Worm (Caenorhabditis elegans) whole organism, young adult: ENCODE measurements around the gene lex-1.

Source experiments
- B0261.1 ChIP-seq: sonication (generic microtip); optimal IDR thresholded peaks from 2 replicates; lab custom pipeline; 2016; ENCODE audit warnings: mild to moderate bottlenecking, missing genetic modification characterization, moderate library complexity, missing compliant biosample characterization
- F23B12.7 ChIP-seq: sonication (generic microtip); optimal IDR thresholded peaks from 2 replicates; lab custom pipeline; 2017; ENCODE audit warnings: missing genetic modification characterization, mild to moderate bottlenecking, missing compliant biosample characterization, antibody characterized with exemption, moderate library complexity; ENCODE audit not compliant: insufficient read depth
- F39B2.1 ChIP-seq: fragments of 200-800 bp; sonication (Bioruptor generic); IDR thresholded peaks from 2 replicates; pipeline ENCODE4 v1.3.6; 2022; ENCODE audit warnings: missing genetic modification reagents, missing genetic modification characterization, missing compliant biosample characterization
- F57A8.1 ChIP-seq: fragments of 200-800 bp; sonication (Bioruptor generic); optimal IDR thresholded peaks from 2 replicates; lab custom pipeline; 2018; ENCODE audit warnings: mild to moderate bottlenecking, missing genetic modification characterization, moderate library complexity, missing compliant biosample characterization
- T26A5.8 ChIP-seq: sonication (generic microtip); optimal IDR thresholded peaks from 2 replicates; lab custom pipeline; 2016; ENCODE audit warnings: missing genetic modification characterization, missing compliant biosample characterization
- Y53G8AR.9 ChIP-seq: fragments of 200-800 bp; sonication (Bioruptor generic); conservative IDR thresholded peaks from 2 replicates; pipeline ENCODE4 v1.3.6; 2022; ENCODE audit warnings: missing genetic modification reagents, missing genetic modification characterization, missing compliant biosample characterization
- ZK185.1 ChIP-seq: sonication (generic microtip); optimal IDR thresholded peaks from 2 replicates; lab custom pipeline; 2016; ENCODE audit warnings: mild to moderate bottlenecking, missing genetic modification characterization, missing compliant biosample characterization; ENCODE audit not compliant: poor library complexity, severe bottlenecking
- ama-1 ChIP-seq, 3 experiments: fragments of 150-350 bp in 1 of 3; sonication (generic microtip) in 2 of 3; optimal IDR thresholded peaks; 2 replicates each; lab custom pipeline; 2014 to 2018; ENCODE audit warnings: missing biosample characterization in 2 of 3, missing genetic modification characterization in 2 of 3, missing genetic modification reagents in 2 of 3
- attf-6 ChIP-seq: fragments of 200-800 bp; sonication (Bioruptor generic); IDR thresholded peaks from 2 replicates; pipeline ENCODE4 v1.3.6; 2022; ENCODE audit warnings: missing genetic modification reagents, missing genetic modification characterization, missing compliant biosample characterization
- bed-1 ChIP-seq: fragments of 200-800 bp; sonication (Bioruptor generic); IDR thresholded peaks from 2 replicates; pipeline ENCODE4 v1.3.6; 2022; ENCODE audit warnings: missing genetic modification reagents, missing genetic modification characterization, missing compliant biosample characterization
- ccch-3 ChIP-seq: fragments of 200-800 bp; sonication (Bioruptor generic); optimal IDR thresholded peaks from 2 replicates; lab custom pipeline; 2018; ENCODE audit warnings: mild to moderate bottlenecking, missing genetic modification characterization, missing compliant biosample characterization
- cebp-1 ChIP-seq, 2 experiments: fragments of 200-800 bp in 1 of 2; sonication (Bioruptor generic) in 1 of 2; sonication (generic microtip) in 1 of 2; IDR thresholded peaks in 1 of 2; optimal IDR thresholded peaks in 1 of 2; 2 replicates each; pipeline versions ENCODE4 v1.3.6 to Lab custom; 2017 to 2022; ENCODE audit warnings: missing compliant biosample characterization in 2 of 2, missing genetic modification characterization in 2 of 2, mild to moderate bottlenecking in 1 of 2, missing genetic modification reagents in 1 of 2, moderate library complexity in 1 of 2
- cebp-2 ChIP-seq: fragments of 200-800 bp; sonication (Bioruptor generic); IDR thresholded peaks from 2 replicates; pipeline ENCODE4 v1.3.6; 2022; ENCODE audit warnings: missing genetic modification characterization, missing compliant biosample characterization
- ceh-40 ChIP-seq: fragments of 200-800 bp; sonication (Bioruptor generic); IDR thresholded peaks from 2 replicates; pipeline ENCODE4 v1.3.6; 2022; ENCODE audit warnings: missing genetic modification characterization, missing compliant biosample characterization
- ceh-58 ChIP-seq: fragments of 200-800 bp; sonication (Bioruptor generic); IDR thresholded peaks from 2 replicates; pipeline ENCODE4 v1.3.6; 2022; ENCODE audit warnings: missing genetic modification characterization, missing compliant biosample characterization
- ceh-91 ChIP-seq: fragments of 200-800 bp; sonication (Bioruptor generic); IDR thresholded peaks from 2 replicates; pipeline ENCODE4 v1.3.6; 2022; ENCODE audit warnings: missing genetic modification reagents, missing genetic modification characterization, missing compliant biosample characterization
- dox-1 ChIP-seq: fragments of 200-800 bp; sonication (Bioruptor generic); IDR thresholded peaks from 2 replicates; pipeline ENCODE4 v1.3.6; 2022; ENCODE audit warnings: missing genetic modification reagents, missing genetic modification characterization, missing compliant biosample characterization
- efl-1 ChIP-seq: fragments of 150-350 bp; optimal IDR thresholded peaks from 2 replicates; lab custom pipeline; 2014; ENCODE audit warnings: missing biosample characterization, missing genetic modification reagents, missing genetic modification characterization
- ekl-4 ChIP-seq: fragments of 200-800 bp; sonication (Bioruptor generic); IDR thresholded peaks from 2 replicates; pipeline ENCODE4 v1.3.6; 2022; ENCODE audit warnings: missing genetic modification reagents, missing genetic modification characterization, missing compliant biosample characterization
- him-1 ChIP-seq: sonication (generic microtip); optimal IDR thresholded peaks from 2 replicates; lab custom pipeline; 2016; ENCODE audit warnings: missing genotype, missing genetic modification reagents, missing genetic modification characterization, missing compliant biosample characterization
- hmg-1.2 ChIP-seq: fragments of 200-800 bp; sonication (Bioruptor generic); IDR thresholded peaks from 2 replicates; pipeline ENCODE4 v1.3.6; 2022; ENCODE audit warnings: missing genetic modification reagents, missing genetic modification characterization, missing compliant biosample characterization
- let-607 ChIP-seq, 2 experiments: fragments of 200-800 bp in 1 of 2; sonication (Bioruptor generic) in 1 of 2; sonication (generic microtip) in 1 of 2; optimal IDR thresholded peaks; 2 replicates each; lab custom pipeline; 2016 to 2018; ENCODE audit warnings: mild to moderate bottlenecking in 2 of 2, missing compliant biosample characterization in 2 of 2, missing genetic modification characterization in 2 of 2, moderate library complexity in 2 of 2, missing genotype in 1 of 2
- lin-40 ChIP-seq: sonication (generic microtip); optimal IDR thresholded peaks from 2 replicates; lab custom pipeline; 2016; ENCODE audit warnings: missing genetic modification characterization, mild to moderate bottlenecking, missing compliant biosample characterization, missing genotype, missing genetic modification reagents
- mcd-1 ChIP-seq: fragments of 200-800 bp; sonication (Bioruptor generic); IDR thresholded peaks from 2 replicates; pipeline ENCODE4 v1.3.6; 2022; ENCODE audit warnings: missing genetic modification reagents, missing genetic modification characterization, missing compliant biosample characterization
- mxl-1 ChIP-seq: sonication (generic microtip); optimal IDR thresholded peaks from 2 replicates; lab custom pipeline; 2016; ENCODE audit warnings: missing genetic modification characterization, missing compliant biosample characterization
- nfya-2 ChIP-seq: fragments of 200-800 bp; sonication (Bioruptor generic); IDR thresholded peaks from 2 replicates; pipeline ENCODE4 v1.3.6; 2022; ENCODE audit warnings: missing genetic modification reagents, missing genetic modification characterization, missing compliant biosample characterization
- rcor-1 ChIP-seq: fragments of 200-800 bp; sonication (Bioruptor generic); IDR thresholded peaks from 2 replicates; pipeline ENCODE4 v1.3.6; 2022; ENCODE audit warnings: missing genetic modification reagents, missing genetic modification characterization, missing compliant biosample characterization
- repo-1 ChIP-seq: sonication (generic microtip); optimal IDR thresholded peaks from 2 replicates; lab custom pipeline; 2017; ENCODE audit warnings: mild to moderate bottlenecking, missing genetic modification characterization, missing compliant biosample characterization
- sdz-38 ChIP-seq: sonication (generic microtip); optimal IDR thresholded peaks from 2 replicates; lab custom pipeline; 2016; ENCODE audit warnings: missing genotype, missing genetic modification characterization, missing compliant biosample characterization
- sea-2 ChIP-seq: fragments of 200-800 bp; sonication (Bioruptor generic); IDR thresholded peaks from 2 replicates; pipeline ENCODE4 v1.3.6; 2022; ENCODE audit warnings: missing genetic modification characterization, missing compliant biosample characterization
- snpc-1.1 ChIP-seq: sonication (generic microtip); optimal IDR thresholded peaks from 2 replicates; lab custom pipeline; 2017; ENCODE audit warnings: missing genetic modification characterization, mild to moderate bottlenecking, missing compliant biosample characterization, antibody characterized with exemption, moderate library complexity, missing genotype, missing genetic modification reagents; ENCODE audit not compliant: insufficient read depth
- tlf-1 ChIP-seq: fragments of 200-800 bp; sonication (Bioruptor generic); optimal IDR thresholded peaks from 2 replicates; lab custom pipeline; 2018; ENCODE audit warnings: mild to moderate bottlenecking, missing genetic modification characterization, missing compliant biosample characterization
- unc-130 ChIP-seq: sonication (generic microtip); optimal IDR thresholded peaks from 2 replicates; lab custom pipeline; 2016; ENCODE audit warnings: missing genetic modification reagents, missing genetic modification characterization, missing compliant biosample characterization
- unc-62 ChIP-seq: fragments of 150-350 bp; optimal IDR thresholded peaks from 2 replicates; lab custom pipeline; 2014; ENCODE audit warnings: missing biosample characterization, missing genetic modification reagents, missing genetic modification characterization
- xnd-1 ChIP-seq: sonication (generic microtip); optimal IDR thresholded peaks from 2 replicates; lab custom pipeline; 2016; ENCODE audit warnings: missing genotype, missing genetic modification reagents, missing genetic modification characterization, missing compliant biosample characterization
- zfh-2 ChIP-seq: fragments of 200-800 bp; sonication (Bioruptor generic); conservative IDR thresholded peaks from 2 replicates; pipeline ENCODE4 v1.3.6; 2022; ENCODE audit warnings: missing genetic modification reagents, missing genetic modification characterization, missing compliant biosample characterization
- ztf-22 ChIP-seq: fragments of 200-800 bp; sonication (Bioruptor generic); optimal IDR thresholded peaks from 2 replicates; lab custom pipeline; 2018; ENCODE audit warnings: mild to moderate bottlenecking, missing genetic modification characterization, moderate library complexity, missing compliant biosample characterization
- ztf-26 ChIP-seq: sonication (generic microtip); optimal IDR thresholded peaks from 2 replicates; lab custom pipeline; 2017; ENCODE audit warnings: missing genetic modification characterization, missing compliant biosample characterization

Gene lex-1

ce11 chrIV:12032383-12032782, 46.9 kb upstream of the lex-1 start (continued):
- TF ChIP-seq ceh-58 (GFP tag; lab: Robert Waterston, UW) (no peak), rcor-1 (GFP tag; lab: Robert Waterston, UW) (no peak), F23B12.7 (tag; lab: Kevin White, UChicago) (no peak), let-607 (tag; optimal IDR thresholded peaks at IDR 0.05; lab: Kevin White, UChicago) (peak; percentile 27 to 87), bed-1 (GFP tag; lab: Robert Waterston, UW) (no peak), F57A8.1 (no peak), F39B2.1 (no peak), mxl-1 (tag; lab: Kevin White, UChicago) (no peak), attf-6 (GFP tag; lab: Robert Waterston, UW) (no peak), Y53G8AR.9 (GFP tag; lab: Robert Waterston, UW) (no peak; the same call in 1 of the 2 replicates), efl-1 (GFP tag; lab: Kevin White, UChicago) (no peak), tlf-1 (GFP tag; lab: Kevin White, UChicago) (peak; percentile 65), ceh-91 (GFP tag; lab: Robert Waterston, UW) (no peak), sea-2 (GFP tag; lab: Robert Waterston, UW) (no peak), ZK185.1 (tag; lab: Kevin White, UChicago) (peak; percentile 63), sdz-38 (no peak)

- TF ChIP-seq him-1 (no peak), cebp-1 (GFP tag; IDR thresholded peaks at IDR 0.05; lab: Robert Waterston, UW) (peak; percentile 87), cebp-1 (tag; optimal IDR thresholded peaks at IDR 0.05; lab: Kevin White, UChicago) (peak; percentile 98), ztf-26 (no peak), dox-1 (GFP tag; lab: Robert Waterston, UW) (0 out of 2 replicates have a peak, but pooled peaks have one; percentile 9), T26A5.8 (tag; lab: Kevin White, UChicago) (no peak), ceh-91 (GFP tag; lab: Robert Waterston, UW) (no peak), ceh-58 (GFP tag; lab: Robert Waterston, UW) (no peak), hmg-1.2 (GFP tag; lab: Robert Waterston, UW) (no peak), ccch-3 (GFP tag; lab: Kevin White, UChicago) (peak; percentile 10), mcd-1 (GFP tag; lab: Robert Waterston, UW) (no peak), ceh-40 (GFP tag; lab: Robert Waterston, UW) (no peak), repo-1 (no peak), lin-40 (tag; lab: Kevin White, UChicago) (no peak), snpc-1.1 (tag; lab: Kevin White, UChicago) (no peak), nfya-2 (GFP tag; lab: Robert Waterston, UW) (no peak)
These were observed 45.3 kb upstream of the lex-1 start, which contains the start of gene sqst-1 for ce11 chrIV:12033985-12034384. Gene sqst-1, plus strand, starts transcription at chrIV:12034282.

ce11 chrIV:12034776-12035175, 44.5 kb upstream of the lex-1 start:
- TF ChIP-seq B0261.1 (tag; lab: Kevin White, UChicago) (no peak), unc-130 (no peak), xnd-1 (tag; lab: Kevin White, UChicago) (no peak), unc-62 (GFP tag; lab: Kevin White, UChicago) (no peak), cebp-2 (peak; percentile 19; the same call in 1 of the 2 replicates), zfh-2 (GFP tag; lab: Robert Waterston, UW) (0 out of 2 replicates have a peak, but pooled peaks have one; percentile 12), ekl-4 (GFP tag; lab: Robert Waterston, UW) (0 out of 2 replicates have a peak, but pooled peaks have one; percentile 12), ama-1 (optimal IDR thresholded peaks at IDR 0.05; lab: Kevin White, UChicago) (peak; percentile 59), ama-1 (GFP tag; optimal IDR thresholded peaks at IDR 0.05; lab: Kevin White, UChicago) (no peak), ztf-22 (GFP tag; lab: Kevin White, UChicago) (no peak), attf-6 (GFP tag; lab: Robert Waterston, UW) (0 out of 2 replicates have a peak, but pooled peaks have one; percentile 35)
- TF ChIP-seq, all 124 proteins: peak for 5
